Fruit fly (Drosophila melanogaster) whole organism, embryonic: Measurements from ENCODE around the gene CG31139.

Experiments
- Adf1 ChIP-seq: fragments of 200-800 bp; sonication (Bioruptor generic); IDR thresholded peaks from 2 replicates; pipeline ENCODE4 v1.3.6; 2022; ENCODE audit warnings: missing biosample characterization, missing genetic modification characterization
- Aef1 ChIP-seq: fragments of 200-800 bp; sonication (Bioruptor generic); IDR thresholded peaks from 3 replicates; pipeline ENCODE4 v1.3.6; 2022; ENCODE audit warnings: missing biosample characterization, missing genetic modification characterization
- Bteb2 ChIP-seq: fragments of 200-800 bp; sonication (Bioruptor generic); optimal IDR thresholded peaks from 2 replicates; lab custom pipeline; 2016; ENCODE audit warnings: missing biosample characterization, missing genetic modification characterization
- CG10431 ChIP-seq: fragments of 200-800 bp; sonication (Bioruptor generic); optimal IDR thresholded peaks from 3 replicates; lab custom pipeline; 2018; ENCODE audit warnings: missing biosample characterization, mild to moderate bottlenecking, missing genetic modification characterization
- CG12219 ChIP-seq: fragments of 200-800 bp; sonication (Bioruptor generic); optimal IDR thresholded peaks from 3 replicates; lab custom pipeline; 2018; ENCODE audit warnings: missing biosample characterization, mild to moderate bottlenecking, missing genetic modification characterization
- CG12236 ChIP-seq: fragments of 200-800 bp; sonication (Bioruptor generic); optimal IDR thresholded peaks from 2 replicates; lab custom pipeline; 2016; ENCODE audit warnings: missing biosample characterization, missing genetic modification characterization
- CG13296 ChIP-seq: fragments of 200-800 bp; sonication (Bioruptor generic); optimal IDR thresholded peaks from 3 replicates; lab custom pipeline; 2018; ENCODE audit warnings: missing biosample characterization, mild to moderate bottlenecking, missing genetic modification characterization
- CG13424 ChIP-seq: fragments of 200-800 bp; sonication (Bioruptor generic); optimal IDR thresholded peaks from 2 replicates; lab custom pipeline; 2019; ENCODE audit warnings: missing biosample characterization, mild to moderate bottlenecking, missing genetic modification characterization, moderate library complexity
- CG1529 ChIP-seq: fragments of 200-800 bp; sonication (Bioruptor generic); optimal IDR thresholded peaks from 3 replicates; lab custom pipeline; 2018; ENCODE audit warnings: missing biosample characterization, missing genetic modification characterization
- CG15601 ChIP-seq: fragments of 200-800 bp; sonication (Bioruptor generic); optimal IDR thresholded peaks from 3 replicates; lab custom pipeline; 2019; ENCODE audit warnings: missing biosample characterization, mild to moderate bottlenecking, missing genetic modification characterization, moderate library complexity
- CG1603 ChIP-seq: fragments of 200-800 bp; sonication (Bioruptor generic); optimal IDR thresholded peaks from 2 replicates; lab custom pipeline; 2019; ENCODE audit warnings: missing biosample characterization, mild to moderate bottlenecking, missing genetic modification characterization, moderate library complexity
- CG17186 ChIP-seq: fragments of 200-800 bp; sonication (Bioruptor generic); optimal IDR thresholded peaks from 3 replicates; lab custom pipeline; 2017; ENCODE audit warnings: missing biosample characterization, missing genetic modification reagents, missing genetic modification characterization
- CG33557 ChIP-seq: fragments of 200-800 bp; sonication (Bioruptor generic); optimal IDR thresholded peaks from 2 replicates; lab custom pipeline; 2019; ENCODE audit warnings: missing biosample characterization, mild to moderate bottlenecking, missing genetic modification characterization, moderate library complexity
- CG4854 ChIP-seq: fragments of 200-800 bp; sonication (Bioruptor generic); optimal IDR thresholded peaks from 2 replicates; lab custom pipeline; 2016; ENCODE audit warnings: missing biosample characterization, missing genetic modification characterization, inconsistent platforms
- CG7357 ChIP-seq: fragments of 200-800 bp; sonication (Bioruptor generic); IDR thresholded peaks from 3 replicates; pipeline ENCODE4 v1.3.6; 2022; ENCODE audit warnings: missing biosample characterization, missing genetic modification characterization
- D ChIP-seq, 2 experiments: fragments of 200-800 bp in 1 of 2; fragments of >200 bp in 1 of 2; sonication (Bioruptor generic) in 1 of 2; optimal IDR thresholded peaks; 2 replicates in 1 of 2; 3 replicates in 1 of 2; lab custom pipeline; 2017; ENCODE audit warnings: mild to moderate bottlenecking in 1 of 2, missing biosample characterization in 1 of 2, missing genetic modification characterization in 1 of 2, missing genetic modification reagents in 1 of 2
- D19B ChIP-seq: fragments of 200-800 bp; sonication (Bioruptor generic); optimal IDR thresholded peaks from 2 replicates; lab custom pipeline; 2017; ENCODE audit warnings: missing biosample characterization, mild to moderate bottlenecking, missing genetic modification characterization
- Dek ChIP-seq: fragments of 200-800 bp; sonication (Bioruptor generic); optimal IDR thresholded peaks from 3 replicates; lab custom pipeline; 2019; ENCODE audit warnings: missing biosample characterization, mild to moderate bottlenecking, missing genetic modification characterization, moderate library complexity
- ERR ChIP-seq: fragments of 200-800 bp; sonication (Bioruptor generic); optimal IDR thresholded peaks from 2 replicates; lab custom pipeline; 2016; ENCODE audit warnings: missing biosample characterization, missing genetic modification characterization
- Ets97D ChIP-seq: fragments of 200-800 bp; sonication (Bioruptor generic); optimal IDR thresholded peaks from 3 replicates; lab custom pipeline; 2016; ENCODE audit warnings: missing biosample characterization, missing genetic modification characterization
- GATAe ChIP-seq: fragments of 200-800 bp; sonication (Bioruptor generic); conservative IDR thresholded peaks from 2 replicates; pipeline ENCODE4 v1.3.6; 2022; ENCODE audit warnings: missing biosample characterization, missing genetic modification characterization
- Hmr ChIP-seq: fragments of 200-800 bp; sonication (Bioruptor generic); optimal IDR thresholded peaks from 3 replicates; lab custom pipeline; 2017; ENCODE audit warnings: mild to moderate bottlenecking, missing biosample characterization, missing genetic modification reagents, missing genetic modification characterization
- Lhr ChIP-seq: fragments of 200-800 bp; sonication (Bioruptor generic); optimal IDR thresholded peaks from 3 replicates; lab custom pipeline; 2017; ENCODE audit warnings: mild to moderate bottlenecking, missing biosample characterization, missing genetic modification reagents, missing genetic modification characterization
- MTF-1 ChIP-seq: fragments of 200-800 bp; sonication (Bioruptor generic); optimal IDR thresholded peaks from 2 replicates; lab custom pipeline; 2018; ENCODE audit warnings: missing biosample characterization, mild to moderate bottlenecking, missing genetic modification characterization, borderline replicate concordance
- NFAT ChIP-seq: fragments of 200-800 bp; sonication (Bioruptor generic); IDR thresholded peaks from 2 replicates; pipeline ENCODE4 v1.3.6; 2022; ENCODE audit warnings: missing biosample characterization, missing genetic modification characterization
- Scr ChIP-seq: fragments of 200-800 bp; sonication (Bioruptor generic); IDR thresholded peaks from 2 replicates; pipeline ENCODE4 v1.3.6; 2022; ENCODE audit warnings: missing biosample characterization, missing genetic modification characterization; ENCODE audit not compliant: partially characterized antibody
- Spps ChIP-seq: fragments of 200-800 bp; sonication (Bioruptor generic); optimal IDR thresholded peaks from 2 replicates; lab custom pipeline; 2018; ENCODE audit warnings: missing biosample characterization, mild to moderate bottlenecking, missing genetic modification characterization
- TFAM ChIP-seq: fragments of 200-800 bp; sonication (Bioruptor generic); optimal IDR thresholded peaks from 2 replicates; lab custom pipeline; 2017; ENCODE audit warnings: missing biosample characterization, missing genetic modification characterization, inconsistent platforms
- Xbp1 ChIP-seq: fragments of 200-800 bp; sonication (Bioruptor generic); optimal IDR thresholded peaks from 3 replicates; lab custom pipeline; 2016; ENCODE audit warnings: missing biosample characterization, mild to moderate bottlenecking, missing genetic modification characterization
- ac ChIP-seq: fragments of 200-800 bp; sonication (Bioruptor generic); optimal IDR thresholded peaks from 3 replicates; lab custom pipeline; 2017; ENCODE audit warnings: missing biosample characterization, mild to moderate bottlenecking, missing genetic modification characterization
- cato ChIP-seq: fragments of 200-800 bp; sonication (Bioruptor generic); optimal IDR thresholded peaks from 2 replicates; lab custom pipeline; 2016; ENCODE audit warnings: missing biosample characterization, missing genetic modification characterization, borderline replicate concordance
- chinmo ChIP-seq: fragments of 200-800 bp; sonication (Bioruptor generic); IDR thresholded peaks from 4 replicates; pipeline ENCODE4 v1.3.6; 2022; ENCODE audit warnings: missing biosample characterization, missing genetic modification characterization; ENCODE audit not compliant: partially characterized antibody
- chn ChIP-seq: fragments of 200-800 bp; sonication (Bioruptor generic); optimal IDR thresholded peaks from 2 replicates; lab custom pipeline; 2016; ENCODE audit warnings: missing biosample characterization, missing genetic modification characterization
- dimm ChIP-seq: fragments of 200-800 bp; sonication (Bioruptor generic); IDR thresholded peaks from 2 replicates; pipeline ENCODE4 v1.3.6; 2022; ENCODE audit warnings: missing biosample characterization, missing genetic modification characterization
- eve ChIP-seq, 2 experiments: fragments of >200 bp; optimal IDR thresholded peaks; 2 replicates each; lab custom pipeline; 2017; ENCODE audit warnings: missing biosample characterization in 2 of 2, missing genetic modification characterization in 2 of 2
- gce ChIP-seq: fragments of 200-800 bp; sonication (Bioruptor generic); IDR thresholded peaks from 3 replicates; pipeline ENCODE4 v1.3.6; 2022; ENCODE audit warnings: missing biosample characterization, missing genetic modification characterization
- hbn ChIP-seq: fragments of 200-800 bp; sonication (Bioruptor generic); IDR thresholded peaks from 2 replicates; pipeline ENCODE4 v1.3.6; 2022; ENCODE audit warnings: missing biosample characterization, missing genetic modification characterization; ENCODE audit not compliant: partially characterized antibody
- jumu ChIP-seq: fragments of 200-800 bp; sonication (Bioruptor generic); optimal IDR thresholded peaks from 3 replicates; lab custom pipeline; 2016; ENCODE audit warnings: missing biosample characterization, missing genetic modification characterization
- ken ChIP-seq: fragments of 200-800 bp; sonication (Bioruptor generic); IDR thresholded peaks from 3 replicates; pipeline ENCODE4 v1.3.6; 2022; ENCODE audit warnings: missing biosample characterization, missing genetic modification characterization
- prd ChIP-seq, 3 experiments: fragments of >200 bp in 2 of 3; fragments of 200-800 bp in 1 of 3; sonication (Bioruptor generic) in 1 of 3; optimal IDR thresholded peaks in 2 of 3; IDR thresholded peaks in 1 of 3; 2 replicates in 2 of 3; 3 replicates in 1 of 3; pipeline versions ENCODE4 v1.3.6 to Lab custom; 2017 to 2022; ENCODE audit warnings: missing biosample characterization in 1 of 3, missing genetic modification characterization in 1 of 3
- run ChIP-seq: fragments of 200-800 bp; sonication (Bioruptor generic); optimal IDR thresholded peaks from 3 replicates; lab custom pipeline; 2018; ENCODE audit warnings: missing biosample characterization, mild to moderate bottlenecking, missing genetic modification characterization
- seq ChIP-seq: fragments of 200-800 bp; sonication (Bioruptor generic); IDR thresholded peaks from 2 replicates; pipeline ENCODE4 v1.3.6; 2022; ENCODE audit warnings: missing biosample characterization, missing genetic modification characterization
- sisA ChIP-seq: fragments of 200-800 bp; sonication (Bioruptor generic); IDR thresholded peaks from 2 replicates; pipeline ENCODE4 v1.3.6; 2022; ENCODE audit warnings: missing biosample characterization, missing genetic modification characterization
- sob ChIP-seq: fragments of 200-800 bp; sonication (Bioruptor generic); IDR thresholded peaks from 2 replicates; pipeline ENCODE4 v1.3.6; 2022; ENCODE audit warnings: missing biosample characterization, missing genetic modification characterization
- stc ChIP-seq: fragments of 200-800 bp; sonication (Bioruptor generic); IDR thresholded peaks from 2 replicates; pipeline ENCODE4 v1.3.6; 2022; ENCODE audit warnings: missing biosample characterization, missing genetic modification characterization
- tna ChIP-seq: fragments of 200-800 bp; sonication (Bioruptor generic); IDR thresholded peaks from 2 replicates; pipeline ENCODE4 v1.3.6; 2022; ENCODE audit warnings: missing biosample characterization, missing genetic modification characterization; ENCODE audit not compliant: partially characterized antibody
- ttk ChIP-seq: fragments of 200-800 bp; sonication (Bioruptor generic); IDR thresholded peaks from 2 replicates; pipeline ENCODE4 v2.1.2; 2022; ENCODE audit warnings: missing biosample characterization, missing genetic modification characterization
- tx ChIP-seq: fragments of 200-800 bp; sonication (Bioruptor generic); optimal IDR thresholded peaks from 2 replicates; lab custom pipeline; 2016; ENCODE audit warnings: missing biosample characterization, missing genetic modification characterization
- wdn ChIP-seq: fragments of 200-800 bp; sonication (Bioruptor generic); IDR thresholded peaks from 2 replicates; pipeline ENCODE4 v1.3.6; 2022; ENCODE audit warnings: missing biosample characterization, missing genetic modification characterization
- wek ChIP-seq: fragments of 200-800 bp; sonication (Bioruptor generic); optimal IDR thresholded peaks from 3 replicates; lab custom pipeline; 2018; ENCODE audit warnings: missing biosample characterization, mild to moderate bottlenecking, missing genetic modification characterization, moderate library complexity

The CG31139 gene

DNA sequence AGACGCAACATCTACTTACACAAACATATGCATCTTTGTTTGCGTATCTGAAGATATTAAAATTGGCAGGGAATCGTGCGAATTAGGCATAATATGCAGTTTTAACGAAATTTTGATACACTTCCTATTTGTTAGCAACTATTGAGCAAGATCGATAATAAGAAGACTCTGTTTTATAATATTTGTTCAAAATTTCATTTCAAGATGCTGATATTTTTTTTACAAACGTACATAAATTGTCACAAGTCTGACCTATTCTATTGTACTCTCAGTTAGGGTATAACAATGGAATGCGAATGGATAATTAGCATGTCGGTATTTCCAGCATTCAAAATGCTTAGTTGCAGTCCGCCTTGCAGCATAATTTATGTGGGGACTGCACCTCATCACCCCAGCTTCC is 21.0 kb downstream of the CG31139 start (continued):
- TF ChIP-seq GATAe (GFP tag; lab: Robert Waterston, UW) = no peak
- TF ChIP-seq sisA (GFP tag; lab: Robert Waterston, UW) = no peak
- no peak for TF ChIP-seq CG10431 (GFP tag; lab: Kevin White, UChicago)
- no peak for TF ChIP-seq CG13424 (tag; lab: Kevin White, UChicago)
- no peak for TF ChIP-seq Spps
- TF ChIP-seq D (optimal IDR thresholded peaks at IDR 0.05; lab: Kevin White, UChicago) = no peak
- no peak for TF ChIP-seq D (GFP tag; optimal IDR thresholded peaks at IDR 0.05; lab: Kevin White, UChicago)
- TF ChIP-seq cato = no peak
- TF ChIP-seq Dek (tag; lab: Kevin White, UChicago) = no peak
- TF ChIP-seq wek = no peak
- TF ChIP-seq tna (GFP tag; lab: Robert Waterston, UW) = no peak
- no peak for TF ChIP-seq eve (GFP tag; optimal IDR thresholded peaks at IDR 0.05; lab: Kevin White, UChicago)
- no peak for TF ChIP-seq ERR (GFP tag; lab: Kevin White, UChicago)
- TF ChIP-seq CG1529 (GFP tag; lab: Kevin White, UChicago) = no peak
- no peak for TF ChIP-seq chinmo
- TF ChIP-seq chn (GFP tag; lab: Kevin White, UChicago) = no peak
- TF ChIP-seq Lhr (GFP tag; lab: Kevin White, UChicago) = no peak
- TF ChIP-seq wdn (GFP tag; lab: Robert Waterston, UW) = no peak
- no peak for TF ChIP-seq Xbp1 (GFP tag; lab: Kevin White, UChicago)
- TF ChIP-seq stc (GFP tag; lab: Robert Waterston, UW) = peak; percentile 66
- TF ChIP-seq CG15601 (tag; lab: Kevin White, UChicago) = no peak
- no peak for TF ChIP-seq CG12236 (GFP tag; lab: Kevin White, UChicago)
- TF ChIP-seq Ets97D = no peak
- TF ChIP-seq Aef1 (GFP tag; lab: Robert Waterston, UW) = no peak
- no peak for TF ChIP-seq dimm (GFP tag; lab: Robert Waterston, UW)
- no peak for TF ChIP-seq Bteb2
- no peak for TF ChIP-seq CG13296 (GFP tag; lab: Kevin White, UChicago)
- TF ChIP-seq tx = no peak
- TF ChIP-seq CG12219 (GFP tag; lab: Kevin White, UChicago) = no peak
- TF ChIP-seq CG4854 (GFP tag; lab: Kevin White, UChicago) = no peak
- no peak for TF ChIP-seq D19B (GFP tag; lab: Kevin White, UChicago)
- TF ChIP-seq ac (GFP tag; lab: Kevin White, UChicago) = no peak
- no peak for TF ChIP-seq TFAM (GFP tag; lab: Kevin White, UChicago)
- no peak for TF ChIP-seq Scr (GFP tag; lab: Robert Waterston, UW)
- TF ChIP-seq Adf1 (GFP tag; lab: Robert Waterston, UW) = no peak
- no peak for TF ChIP-seq CG17186 (GFP tag; lab: Kevin White, UChicago)
- no peak for TF ChIP-seq ken
- no peak for TF ChIP-seq hbn (GFP tag; lab: Robert Waterston, UW)
- 0 out of 2 replicates have a peak, but pooled peaks have one; percentile 22 for TF ChIP-seq sob (GFP tag; lab: Robert Waterston, UW)
- no peak for TF ChIP-seq run
- TF ChIP-seq Hmr = peak; percentile 3
- no peak; the same call in 2 of the 3 replicates for TF ChIP-seq gce
- TF ChIP-seq NFAT (GFP tag; lab: Robert Waterston, UW) = 0 out of 2 replicates have a peak, but pooled peaks have one; percentile 23
- TF ChIP-seq ttk (GFP tag; lab: Robert Waterston, UW) = peak; percentile 45; the same call in 1 of the 2 replicates
- TF ChIP-seq CG7357 (GFP tag; lab: Robert Waterston, UW) = no peak
- TF ChIP-seq CG33557 (GFP tag; lab: Kevin White, UChicago) = no peak
- TF ChIP-seq jumu (GFP tag; lab: Kevin White, UChicago) = no peak
- TF ChIP-seq CG1603 = peak; percentile 30
- no peak for TF ChIP-seq MTF-1
- no peak for TF ChIP-seq prd (optimal IDR thresholded peaks at IDR 0.05; lab: Kevin White, UChicago)
- TF ChIP-seq prd (GFP tag; IDR thresholded peaks at IDR 0.05; lab: Robert Waterston, UW) = peak; percentile 32; the same call in 1 of the 3 replicates
- no peak for TF ChIP-seq seq (GFP tag; lab: Robert Waterston, UW)
